Worm (Caenorhabditis elegans): ENCODE measurements around the gene F47C12.13.

The F47C12.13 gene

ce11 chrIV:4018692-4019387, 24.6 kb upstream of the F47C12.13 start:
- TF ChIP-seq snpc-4 (GFP tag; optimal IDR thresholded peaks at IDR 0.05) (no peak), snpc-4 (tag; optimal IDR thresholded peaks at IDR 0.05) (no peak), chd-7 (tag; optimal IDR thresholded peaks at IDR 0.05) (peak; percentile 22), mcd-1 (GFP tag; IDR thresholded peaks at IDR 0.05) (0 out of 2 replicates have a peak, but pooled peaks have one; percentile 6), madf-8 (GFP tag; conservative IDR thresholded peaks at IDR 0.05) (no peak), ztf-3 (GFP tag; optimal IDR thresholded peaks at IDR 0.05) (no peak), ztf-18 (tag; optimal IDR thresholded peaks at IDR 0.05) (no peak), somi-1 (GFP tag; optimal IDR thresholded peaks at IDR 0.05) (peak; percentile 35), egrh-3 (GFP tag; IDR thresholded peaks at IDR 0.05) (peak; percentile 32; the same call in 1 of the 2 replicates), cebp-1 (GFP tag; IDR thresholded peaks at IDR 0.05) (no peak), cebp-1 (tag; optimal IDR thresholded peaks at IDR 0.05) (peak; percentile 1), zfh-2 (GFP tag; conservative IDR thresholded peaks at IDR 0.05) (peak; percentile 86), athp-1 (tag; optimal IDR thresholded peaks at IDR 0.05) (peak; percentile 5), F37B4.10 (GFP tag; IDR thresholded peaks at IDR 0.05) (0 out of 2 replicates have a peak, but pooled peaks have one; percentile 37), nhr-80 (tag; optimal IDR thresholded peaks at IDR 0.05) (peak; percentile 50)

DNA sequence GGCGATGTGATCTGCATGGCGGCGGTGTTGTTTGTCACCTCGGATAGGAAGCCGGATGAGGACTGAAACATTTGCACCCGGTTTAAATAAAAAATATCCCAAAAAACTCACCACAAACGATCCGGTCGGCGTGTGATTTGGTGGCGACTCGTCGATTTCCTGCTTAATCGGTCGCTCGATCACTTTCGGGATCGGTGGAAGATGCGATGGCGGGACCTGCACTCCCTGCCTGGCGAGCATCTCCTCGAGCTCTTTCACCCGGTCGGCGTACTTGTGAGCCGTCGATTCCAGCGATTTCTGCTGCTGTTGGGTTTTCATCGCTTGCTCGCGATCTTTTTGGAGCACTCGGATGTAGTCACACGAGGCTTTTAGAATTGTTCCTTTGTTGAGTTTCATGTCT, 22.5 kb upstream of the F47C12.13 start:
- TF ChIP-seq ceh-91 (GFP tag; IDR thresholded peaks at IDR 0.05) (no peak), ceh-27 (GFP tag; optimal IDR thresholded peaks at IDR 0.05) (no peak), Y79H2A.3 (GFP tag; conservative IDR thresholded peaks at IDR 0.05) (no peak), C06A6.2 (GFP tag; conservative IDR thresholded peaks at IDR 0.05) (no peak), unc-62 (GFP tag; optimal IDR thresholded peaks at IDR 0.05) (no peak), nhr-90 (tag; optimal IDR thresholded peaks at IDR 0.05) (no peak), lag-1 (GFP tag; IDR thresholded peaks at IDR 0.05) (no peak), nfyb-1 (GFP tag; IDR thresholded peaks at IDR 0.05) (0 out of 2 replicates have a peak, but pooled peaks have one; percentile 38), madf-8 (GFP tag; conservative IDR thresholded peaks at IDR 0.05) (no peak), ZK185.1 (tag; optimal IDR thresholded peaks at IDR 0.05; ENCODE audit: poor library complexity, severe bottlenecking) (no peak), egrh-3 (GFP tag; IDR thresholded peaks at IDR 0.05) (peak; percentile 43; the same call in 1 of the 2 replicates), F57A8.1 (GFP tag; optimal IDR thresholded peaks at IDR 0.05) (no peak), D2030.7 (GFP tag; IDR thresholded peaks at IDR 0.05) (no peak), rpc-1 (optimal IDR thresholded peaks at IDR 0.05) (no peak), rpc-1 (tag; optimal IDR thresholded peaks at IDR 0.05) (no peak), F49E8.2 (tag; optimal IDR thresholded peaks at IDR 0.05; ENCODE audit: insufficient read depth) (no peak), lin-40 (tag; optimal IDR thresholded peaks at IDR 0.05) (no peak), zfh-2 (GFP tag; conservative IDR thresholded peaks at IDR 0.05) (peak; percentile 73), rec-8 (tag; optimal IDR thresholded peaks at IDR 0.05) (no peak)

- TF ChIP-seq ets-4 (GFP tag; optimal IDR thresholded peaks at IDR 0.05), result no peak
- no peak for TF ChIP-seq ztf-3 (GFP tag; optimal IDR thresholded peaks at IDR 0.05)
- no peak for TF ChIP-seq D2030.7 (GFP tag; IDR thresholded peaks at IDR 0.05)
- TF ChIP-seq C06A6.2 (GFP tag; conservative IDR thresholded peaks at IDR 0.05), result no peak
- no peak for TF ChIP-seq lin-35 (GFP tag; optimal IDR thresholded peaks at IDR 0.05)
- TF ChIP-seq chd-7 (tag; optimal IDR thresholded peaks at IDR 0.05), result no peak
- no peak for TF ChIP-seq K11D2.4 (GFP tag; IDR thresholded peaks at IDR 0.05)
- TF ChIP-seq snpc-3.4 (tag; optimal IDR thresholded peaks at IDR 0.05), result no peak
- no peak for TF ChIP-seq zfh-2 (GFP tag; conservative IDR thresholded peaks at IDR 0.05)
- no peak for TF ChIP-seq akir-1 (GFP tag; optimal IDR thresholded peaks at IDR 0.05)
Measured at ce11 chrIV:4015660-4016059, 21.4 kb upstream of the F47C12.13 start.
